Worm (Caenorhabditis elegans) whole organism, late embryonic: ENCODE measurements around the gene emb-5.

Source experiments
- C08G9.2 ChIP-seq: sonication (generic microtip); optimal IDR thresholded peaks from 2 replicates; lab custom pipeline; 2016; ENCODE audit warnings: mild to moderate bottlenecking, missing genetic modification characterization, moderate library complexity, missing compliant biosample characterization
- C38D4.7 ChIP-seq: fragments of 200-800 bp; sonication (Bioruptor generic); optimal IDR thresholded peaks from 2 replicates; lab custom pipeline; 2018; ENCODE audit warnings: mild to moderate bottlenecking, missing genetic modification characterization, moderate library complexity, missing compliant biosample characterization
- F13H6.1 ChIP-seq: sonication (generic microtip); optimal IDR thresholded peaks from 2 replicates; lab custom pipeline; 2016; ENCODE audit warnings: missing genetic modification characterization, missing compliant biosample characterization
- K02D7.2 ChIP-seq: sonication (generic microtip); optimal IDR thresholded peaks from 2 replicates; lab custom pipeline; 2017; ENCODE audit warnings: mild to moderate bottlenecking, missing genetic modification characterization, missing compliant biosample characterization
- K09A11.1 ChIP-seq: sonication (generic microtip); optimal IDR thresholded peaks from 2 replicates; lab custom pipeline; 2017; ENCODE audit warnings: antibody characterized with exemption, mild to moderate bottlenecking, missing genetic modification characterization, missing compliant biosample characterization; ENCODE audit not compliant: insufficient read depth
- T23F11.4 ChIP-seq: fragments of 200-800 bp; sonication (Bioruptor generic); optimal IDR thresholded peaks from 2 replicates; lab custom pipeline; 2018; ENCODE audit warnings: mild to moderate bottlenecking, missing genetic modification characterization, missing compliant biosample characterization
- Y22D7AL.16 ChIP-seq: sonication (generic microtip); optimal IDR thresholded peaks from 2 replicates; lab custom pipeline; 2016; ENCODE audit warnings: missing genetic modification characterization, missing compliant biosample characterization
- ahr-1 ChIP-seq: sonication (generic microtip); optimal IDR thresholded peaks from 2 replicates; lab custom pipeline; 2016; ENCODE audit warnings: missing genetic modification characterization, missing compliant biosample characterization
- ceh-19 ChIP-seq: fragments of 200-800 bp; sonication (Bioruptor generic); optimal IDR thresholded peaks from 2 replicates; lab custom pipeline; 2018; ENCODE audit warnings: mild to moderate bottlenecking, missing genetic modification characterization, missing compliant biosample characterization
- ceh-2 ChIP-seq: sonication (generic microtip); optimal IDR thresholded peaks from 2 replicates; lab custom pipeline; 2016; ENCODE audit warnings: missing genotype, missing genetic modification characterization, missing compliant biosample characterization
- ceh-31 ChIP-seq: sonication (generic microtip); optimal IDR thresholded peaks from 2 replicates; lab custom pipeline; 2016; ENCODE audit warnings: missing genetic modification characterization, missing compliant biosample characterization
- ceh-34 ChIP-seq: sonication (generic microtip); optimal IDR thresholded peaks from 2 replicates; lab custom pipeline; 2016; ENCODE audit warnings: mild to moderate bottlenecking, missing genetic modification characterization, missing compliant biosample characterization
- ceh-9 ChIP-seq: sonication (generic microtip); optimal IDR thresholded peaks from 2 replicates; lab custom pipeline; 2016; ENCODE audit warnings: mild to moderate bottlenecking, missing genetic modification characterization, inconsistent platforms, missing compliant biosample characterization
- che-1 ChIP-seq: sonication (generic microtip); optimal IDR thresholded peaks from 2 replicates; lab custom pipeline; 2016; ENCODE audit warnings: mild to moderate bottlenecking, missing genetic modification characterization, missing compliant biosample characterization
- dmd-4 ChIP-seq: sonication (generic microtip); optimal IDR thresholded peaks from 2 replicates; lab custom pipeline; 2016; ENCODE audit warnings: borderline replicate concordance, missing genetic modification characterization, missing compliant biosample characterization
- elt-2 ChIP-seq: sonication (generic microtip); optimal IDR thresholded peaks from 2 replicates; lab custom pipeline; 2016; ENCODE audit warnings: missing genetic modification reagents, missing genetic modification characterization, missing compliant biosample characterization
- ets-4 ChIP-seq: sonication (generic microtip); optimal IDR thresholded peaks from 2 replicates; lab custom pipeline; 2016; ENCODE audit warnings: missing genetic modification characterization, missing compliant biosample characterization
- fax-1 ChIP-seq: sonication (generic microtip); optimal IDR thresholded peaks from 2 replicates; lab custom pipeline; 2016; ENCODE audit warnings: missing genotype, missing genetic modification characterization, missing compliant biosample characterization
- gmeb-2 ChIP-seq: sonication (generic microtip); optimal IDR thresholded peaks from 2 replicates; lab custom pipeline; 2016; ENCODE audit warnings: missing genetic modification characterization, inconsistent platforms, missing compliant biosample characterization
- hlh-15 ChIP-seq: sonication (generic microtip); optimal IDR thresholded peaks from 2 replicates; lab custom pipeline; 2016; ENCODE audit warnings: missing genetic modification characterization, missing compliant biosample characterization
- hlh-30 ChIP-seq: sonication (generic microtip); optimal IDR thresholded peaks from 2 replicates; lab custom pipeline; 2017; ENCODE audit warnings: antibody characterized with exemption, missing genetic modification characterization, missing compliant biosample characterization; ENCODE audit not compliant: insufficient read depth
- hlh-8 ChIP-seq: sonication (generic microtip); optimal IDR thresholded peaks from 2 replicates; lab custom pipeline; 2016; ENCODE audit warnings: missing genotype, missing genetic modification characterization, missing compliant biosample characterization
- lim-6 ChIP-seq: sonication (generic microtip); optimal IDR thresholded peaks from 2 replicates; lab custom pipeline; 2016; ENCODE audit warnings: missing genetic modification characterization, missing compliant biosample characterization
- lin-11 ChIP-seq: fragments of 200-800 bp; sonication (Bioruptor generic); optimal IDR thresholded peaks from 2 replicates; lab custom pipeline; 2018; ENCODE audit warnings: mild to moderate bottlenecking, missing genetic modification characterization, missing compliant biosample characterization
- mec-3 ChIP-seq: sonication (generic microtip); optimal IDR thresholded peaks from 2 replicates; lab custom pipeline; 2016; ENCODE audit warnings: borderline replicate concordance, missing genetic modification characterization, missing compliant biosample characterization
- nhr-11 ChIP-seq: fragments of 150-350 bp; optimal IDR thresholded peaks from 2 replicates; lab custom pipeline; 2014; ENCODE audit warnings: missing biosample characterization, missing genetic modification characterization
- nhr-232 ChIP-seq: sonication (generic microtip); optimal IDR thresholded peaks from 2 replicates; lab custom pipeline; 2016; ENCODE audit warnings: missing genetic modification characterization, missing compliant biosample characterization
- npax-4 ChIP-seq: sonication (generic microtip); optimal IDR thresholded peaks from 2 replicates; lab custom pipeline; 2016; ENCODE audit warnings: missing genetic modification characterization, missing compliant biosample characterization
- odd-2 ChIP-seq: sonication (generic microtip); optimal IDR thresholded peaks from 2 replicates; lab custom pipeline; 2017; ENCODE audit warnings: antibody characterized with exemption, mild to moderate bottlenecking, missing genetic modification characterization, missing compliant biosample characterization
- pag-3 ChIP-seq: sonication (generic microtip); optimal IDR thresholded peaks from 2 replicates; lab custom pipeline; 2016; ENCODE audit warnings: missing compliant biosample characterization, missing genetic modification characterization, borderline replicate concordance
- pat-9 ChIP-seq: fragments of 200-800 bp; sonication (Bioruptor generic); optimal IDR thresholded peaks from 2 replicates; lab custom pipeline; 2018; ENCODE audit warnings: mild to moderate bottlenecking, missing genetic modification characterization, moderate library complexity, missing compliant biosample characterization
- pax-1 ChIP-seq: fragments of 150-350 bp; optimal IDR thresholded peaks from 2 replicates; lab custom pipeline; 2014; ENCODE audit warnings: missing biosample characterization, missing genetic modification characterization
- pha-2 ChIP-seq: sonication (generic microtip); optimal IDR thresholded peaks from 2 replicates; lab custom pipeline; 2017; ENCODE audit warnings: mild to moderate bottlenecking, missing genetic modification characterization, missing compliant biosample characterization
- pha-4 ChIP-seq: fragments of 150-350 bp; optimal IDR thresholded peaks from 2 replicates; lab custom pipeline; 2018; ENCODE audit warnings: missing biosample characterization, missing genetic modification reagents, missing genetic modification characterization
- pqm-1 ChIP-seq: sonication (generic microtip); optimal IDR thresholded peaks from 2 replicates; lab custom pipeline; 2016; ENCODE audit warnings: missing genetic modification characterization, missing compliant biosample characterization
- pros-1 ChIP-seq: fragments of 150-350 bp; optimal IDR thresholded peaks from 2 replicates; lab custom pipeline; 2014; ENCODE audit warnings: missing biosample characterization, missing genetic modification reagents, missing genetic modification characterization
- ref-2 ChIP-seq: sonication (generic microtip); optimal IDR thresholded peaks from 2 replicates; lab custom pipeline; 2016; ENCODE audit warnings: missing genetic modification characterization, missing compliant biosample characterization
- rnt-1 ChIP-seq: sonication (generic microtip); optimal IDR thresholded peaks from 2 replicates; lab custom pipeline; 2016; ENCODE audit warnings: missing genetic modification characterization, missing compliant biosample characterization
- sdc-2 ChIP-seq: sonication (generic microtip); optimal IDR thresholded peaks from 2 replicates; lab custom pipeline; 2016; ENCODE audit warnings: missing genotype, missing genetic modification characterization, missing compliant biosample characterization
- sox-2 ChIP-seq: fragments of 200-800 bp; sonication (Bioruptor generic); IDR thresholded peaks from 2 replicates; pipeline ENCODE4 v1.3.6; 2022; ENCODE audit warnings: missing genetic modification reagents, missing genetic modification characterization, missing compliant biosample characterization
- sox-4 ChIP-seq: sonication (generic microtip); optimal IDR thresholded peaks from 2 replicates; lab custom pipeline; 2017; ENCODE audit warnings: mild to moderate bottlenecking, missing genetic modification characterization, inconsistent platforms, missing compliant biosample characterization
- syd-9 ChIP-seq: sonication (generic microtip); optimal IDR thresholded peaks from 2 replicates; lab custom pipeline; 2016; ENCODE audit warnings: mild to moderate bottlenecking, missing genetic modification characterization, moderate library complexity, missing compliant biosample characterization
- tbx-7 ChIP-seq: sonication (generic microtip); optimal IDR thresholded peaks from 2 replicates; lab custom pipeline; 2016; ENCODE audit warnings: missing genotype, missing genetic modification characterization, missing compliant biosample characterization
- ttx-3 ChIP-seq: sonication (generic microtip); optimal IDR thresholded peaks from 2 replicates; lab custom pipeline; 2016; ENCODE audit warnings: missing genetic modification reagents, missing genetic modification characterization, missing compliant biosample characterization
- unc-3 ChIP-seq, 2 experiments: fragments of 200-800 bp in 1 of 2; sonication (Bioruptor generic) in 1 of 2; sonication (generic microtip) in 1 of 2; conservative IDR thresholded peaks in 1 of 2; optimal IDR thresholded peaks in 1 of 2; 2 replicates each; pipeline versions ENCODE4 v1.3.6 to Lab custom; 2016 to 2022; ENCODE audit warnings: missing compliant biosample characterization in 2 of 2, missing genetic modification characterization in 2 of 2, missing genetic modification reagents in 1 of 2
- unc-55 ChIP-seq: sonication (generic microtip); optimal IDR thresholded peaks from 2 replicates; lab custom pipeline; 2017; ENCODE audit warnings: missing biosample characterization, missing genetic modification reagents, missing genetic modification characterization
- unc-86 ChIP-seq: sonication (generic microtip); optimal IDR thresholded peaks from 2 replicates; lab custom pipeline; 2016; ENCODE audit warnings: missing genetic modification characterization, missing compliant biosample characterization
- zip-5 ChIP-seq: sonication (generic microtip); optimal IDR thresholded peaks from 2 replicates; lab custom pipeline; 2016; ENCODE audit warnings: missing genetic modification characterization, missing compliant biosample characterization
- ztf-16 ChIP-seq: sonication (generic microtip); optimal IDR thresholded peaks from 2 replicates; lab custom pipeline; 2017; ENCODE audit warnings: missing genetic modification characterization, missing compliant biosample characterization

The emb-5 gene

ce11 chrIII:4693281-4693680 lies 27.2 kb downstream of the emb-5 start, which contains the start of gene nifk-1 (continued):
- TF ChIP-seq nhr-232 (tag; lab: Kevin White, UChicago) (no peak), pag-3 (tag; lab: Kevin White, UChicago) (no peak), Y22D7AL.16 (tag; lab: Kevin White, UChicago) (no peak), ceh-34 (no peak), sox-4 (tag; lab: Kevin White, UChicago) (no peak)

- TF ChIP-seq hlh-8 (peak; percentile 24), unc-55 (GFP tag; lab: Kevin White, UChicago) (no peak), pha-2 (tag; lab: Kevin White, UChicago) (peak; percentile 63), nhr-11 (no peak), dmd-4 (peak; percentile 66), sox-2 (peak; percentile 65), F13H6.1 (tag; lab: Kevin White, UChicago) (peak; percentile 31), ceh-34 (peak; percentile 77), K02D7.2 (tag; lab: Kevin White, UChicago) (peak; percentile 59), ahr-1 (tag; lab: Kevin White, UChicago) (peak; percentile 69), Y22D7AL.16 (tag; lab: Kevin White, UChicago) (peak; percentile 63), sox-4 (tag; lab: Kevin White, UChicago) (peak; percentile 72), gmeb-2 (peak; percentile 80), lin-11 (tag; lab: Kevin White, UChicago) (peak; percentile 65), ttx-3 (tag; lab: Kevin White, UChicago) (peak; percentile 75), unc-86 (tag; lab: Kevin White, UChicago) (peak; percentile 59), mec-3 (no peak), elt-2 (tag; lab: Kevin White, UChicago) (peak; percentile 83), hlh-15 (tag; lab: Kevin White, UChicago) (peak; percentile 57), tbx-7 (tag; lab: Kevin White, UChicago) (no peak), T23F11.4 (GFP tag; lab: Kevin White, UChicago) (peak; percentile 63), nhr-232 (tag; lab: Kevin White, UChicago) (peak; percentile 75), ztf-16 (tag; lab: Kevin White, UChicago) (peak; percentile 60), ceh-19 (GFP tag; lab: Kevin White, UChicago) (peak; percentile 73), ceh-2 (tag; lab: Kevin White, UChicago) (peak; percentile 34), sdc-2 (peak; percentile 62), pat-9 (tag; lab: Kevin White, UChicago) (peak; percentile 74), K09A11.1 (peak; percentile 57), ets-4 (tag; lab: Kevin White, UChicago) (peak; percentile 68), rnt-1 (tag; lab: Kevin White, UChicago) (peak; percentile 62), npax-4 (tag; lab: Kevin White, UChicago) (peak; percentile 65), ref-2 (peak; percentile 88), pha-4 (tag; lab: Kevin White, UChicago) (no peak), unc-3 (GFP tag; conservative IDR thresholded peaks at IDR 0.05; lab: Robert Waterston, UW) (peak; percentile 40; the same call in 1 of the 2 replicates), unc-3 (tag; optimal IDR thresholded peaks at IDR 0.05; lab: Kevin White, UChicago) (peak; percentile 61), syd-9 (peak; percentile 80), ceh-9 (tag; lab: Kevin White, UChicago) (peak; percentile 62), zip-5 (tag; lab: Kevin White, UChicago) (peak; percentile 35), C38D4.7 (peak; percentile 74), ceh-31 (tag; lab: Kevin White, UChicago) (peak; percentile 30), odd-2 (tag; lab: Kevin White, UChicago) (no peak), C08G9.2 (tag; lab: Kevin White, UChicago) (peak; percentile 62), pqm-1 (tag; lab: Kevin White, UChicago) (peak; percentile 44), fax-1 (peak; percentile 70), pax-1 (no peak), hlh-30 (tag; lab: Kevin White, UChicago) (peak; percentile 69), che-1 (tag; lab: Kevin White, UChicago) (peak; percentile 86), lim-6 (tag; lab: Kevin White, UChicago) (no peak), pros-1 (tag; lab: Kevin White, UChicago) (no peak), pag-3 (tag; lab: Kevin White, UChicago) (no peak)
These were observed 30.9 kb downstream of the emb-5 start for ce11 chrIII:4689595-4689994.
